Worm (Caenorhabditis elegans): Measurements from ENCODE around the gene C49F5.5.

C49F5.5 gene

DNA sequence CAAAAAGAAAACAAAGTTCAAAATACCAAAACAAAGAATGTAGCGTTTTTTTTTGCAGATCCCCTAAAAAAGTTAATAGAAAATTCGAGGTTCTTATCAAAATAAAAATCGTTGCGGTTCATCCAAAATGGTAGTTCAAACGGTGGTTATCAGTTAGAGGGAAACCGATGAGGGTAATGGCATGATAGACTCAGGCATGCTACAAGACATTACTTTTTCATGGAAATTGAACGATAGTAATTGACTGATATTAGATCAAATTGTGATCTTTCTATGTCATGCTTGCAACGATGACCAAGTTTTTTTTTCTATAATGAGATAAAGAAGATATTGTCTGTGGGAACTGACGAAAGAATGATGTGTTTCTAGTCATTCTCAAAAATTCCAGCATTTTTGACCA lies 21.4 kb upstream of the C49F5.5 start (continued):
- TF ChIP-seq egl-13 (tag; optimal IDR thresholded peaks at IDR 0.05) (no peak), unc-130 (tag; optimal IDR thresholded peaks at IDR 0.05) (no peak), tlp-1 (tag; optimal IDR thresholded peaks at IDR 0.05) (no peak), vab-15 (tag; optimal IDR thresholded peaks at IDR 0.05) (no peak), nhr-237 (tag; optimal IDR thresholded peaks at IDR 0.05) (no peak), zag-1 (tag; optimal IDR thresholded peaks at IDR 0.05) (no peak), fos-1 (tag; optimal IDR thresholded peaks at IDR 0.05) (no peak), unc-62 (GFP tag; optimal IDR thresholded peaks at IDR 0.05) (no peak), tbx-2 (tag; optimal IDR thresholded peaks at IDR 0.05) (no peak)

DNA sequence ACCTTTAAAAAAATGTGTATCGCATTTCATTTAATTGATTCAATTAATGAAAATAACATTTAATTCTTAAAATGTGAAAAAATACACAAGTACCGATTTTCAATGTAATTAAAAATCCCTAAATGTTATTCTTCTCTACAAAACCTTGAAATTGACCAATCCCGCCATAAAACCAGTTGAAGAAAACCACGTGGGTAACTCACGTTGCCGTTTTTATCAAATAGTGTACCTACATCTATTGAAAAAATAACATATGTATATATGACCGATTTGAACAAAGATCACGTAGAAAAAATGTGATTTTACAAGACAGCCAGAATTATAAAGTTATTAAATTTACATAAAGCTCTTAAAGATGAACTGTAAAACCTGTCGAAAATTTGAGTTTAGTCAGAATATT lies 20.8 kb upstream of the C49F5.5 start:
- no peak for TF ChIP-seq ama-1 (optimal IDR thresholded peaks at IDR 0.05)
- TF ChIP-seq nhr-71 (tag; optimal IDR thresholded peaks at IDR 0.05): peak; percentile 13
- no peak for TF ChIP-seq xbp-1 (tag; optimal IDR thresholded peaks at IDR 0.05)
- peak; percentile 64 for TF ChIP-seq nhr-20 (tag; optimal IDR thresholded peaks at IDR 0.05)
- no peak for TF ChIP-seq isw-1 (GFP tag; IDR thresholded peaks at IDR 0.05)
- TF ChIP-seq aha-1 (tag; optimal IDR thresholded peaks at IDR 0.05): no peak
- peak in 1 of 2 experiments; percentile 1 for TF ChIP-seq mdl-1 (tag; optimal IDR thresholded peaks at IDR 0.05)
- TF ChIP-seq lin-14 (GFP tag; optimal IDR thresholded peaks at IDR 0.05): peak; percentile 53
- no peak for TF ChIP-seq ets-5 (GFP tag; IDR thresholded peaks at IDR 0.05)
- TF ChIP-seq zag-1 (tag; optimal IDR thresholded peaks at IDR 0.05): no peak
- TF ChIP-seq lsy-2 (tag; optimal IDR thresholded peaks at IDR 0.05): no peak
- TF ChIP-seq nhr-85 (tag): peak; percentile 84
- no peak for TF ChIP-seq C04F5.9 (tag; optimal IDR thresholded peaks at IDR 0.05)
- TF ChIP-seq pax-3 (tag; optimal IDR thresholded peaks at IDR 0.05): no peak
- TF ChIP-seq nhr-77 (tag; optimal IDR thresholded peaks at IDR 0.05): no peak
- TF ChIP-seq lir-3 (tag; optimal IDR thresholded peaks at IDR 0.05; ENCODE audit: poor library complexity): no peak
- peak in 2 of 6 experiments; percentile 22 to 81 for TF ChIP-seq elt-3 (tag; optimal IDR thresholded peaks at IDR 0.05)
- peak; percentile 13 for TF ChIP-seq snu-23 (GFP tag; optimal IDR thresholded peaks at IDR 0.05)
- TF ChIP-seq nhr-19 (GFP tag; conservative IDR thresholded peaks at IDR 0.05): peak; percentile 10
- TF ChIP-seq tbx-2 (tag; optimal IDR thresholded peaks at IDR 0.05): peak; percentile 24
- TF ChIP-seq dsc-1 (tag; optimal IDR thresholded peaks at IDR 0.05): no peak
- TF ChIP-seq grh-1 (GFP tag; IDR thresholded peaks at IDR 0.05): peak; percentile 65; the same call in 1 of the 2 replicates
- no peak for TF ChIP-seq egl-13 (tag; optimal IDR thresholded peaks at IDR 0.05)
- peak in 1 of 2 experiments; percentile 40 for TF ChIP-seq lin-35 (GFP tag; optimal IDR thresholded peaks at IDR 0.05)
- no peak for TF ChIP-seq fos-1 (tag; optimal IDR thresholded peaks at IDR 0.05)

DNA sequence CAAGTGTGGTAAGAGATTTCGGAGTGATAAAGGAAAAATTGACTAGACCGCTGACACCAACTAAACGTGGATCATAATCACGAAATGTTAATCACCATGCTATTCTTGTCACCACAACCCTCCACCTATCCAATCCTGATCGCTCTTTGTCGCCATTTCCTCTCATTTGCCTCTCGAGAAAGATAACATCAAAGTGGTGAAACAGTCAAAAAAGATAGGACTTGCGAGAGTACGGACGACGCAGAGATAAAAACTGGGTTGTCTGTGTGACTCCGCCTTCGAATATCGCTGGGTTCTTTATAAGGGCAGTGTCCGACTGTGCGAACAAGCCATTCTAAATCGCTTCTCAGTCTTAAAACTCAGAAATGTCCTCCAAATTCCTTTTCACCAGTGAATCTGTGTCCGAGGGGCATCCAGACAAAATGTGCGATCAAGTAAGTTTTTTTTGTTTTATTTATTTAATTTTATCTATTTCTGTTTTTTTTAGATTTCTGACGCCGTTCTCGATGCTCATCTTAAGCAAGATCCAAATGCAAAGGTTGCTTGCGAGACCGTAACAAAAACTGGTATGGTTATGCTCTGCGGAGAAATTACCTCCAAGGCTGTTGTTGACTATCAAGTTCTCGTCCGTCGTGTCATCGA lies 20.2 kb upstream of the C49F5.5 start, which contains the start of gene sams-1:
sams-1 (plus strand) TSS at position 300 of the 642 bp plus-strand sequence.
- peak; percentile 68 for TF ChIP-seq blmp-1 (tag; optimal IDR thresholded peaks at IDR 0.05)
- TF ChIP-seq rnt-1 (tag; optimal IDR thresholded peaks at IDR 0.05): no peak
- TF ChIP-seq nhr-11 (tag; optimal IDR thresholded peaks at IDR 0.05): no peak
- no peak for TF ChIP-seq zip-4 (GFP tag; optimal IDR thresholded peaks at IDR 0.05)
- TF ChIP-seq nhr-77 (tag; optimal IDR thresholded peaks at IDR 0.05): no peak
- peak; percentile 50 for TF ChIP-seq elt-2 (tag; optimal IDR thresholded peaks at IDR 0.05)
- TF ChIP-seq grh-1 (GFP tag; IDR thresholded peaks at IDR 0.05): no peak
- TF ChIP-seq nhr-71 (tag; optimal IDR thresholded peaks at IDR 0.05): peak; percentile 16
- TF ChIP-seq ztf-4 (tag; optimal IDR thresholded peaks at IDR 0.05): no peak
- no peak for TF ChIP-seq unc-98 (GFP tag; IDR thresholded peaks at IDR 0.05)
- TF ChIP-seq unc-86 (tag; optimal IDR thresholded peaks at IDR 0.05): no peak
- TF ChIP-seq tlp-1 (tag; optimal IDR thresholded peaks at IDR 0.05): no peak
- no peak for TF ChIP-seq sptf-1 (tag; optimal IDR thresholded peaks at IDR 0.05)
- no peak for TF ChIP-seq ets-5 (GFP tag; IDR thresholded peaks at IDR 0.05)
- no peak for TF ChIP-seq mdl-1 (tag; optimal IDR thresholded peaks at IDR 0.05)
- TF ChIP-seq fkh-10 (GFP tag; optimal IDR thresholded peaks at IDR 0.05): no peak
- peak in 1 of 6 experiments; percentile 59 for TF ChIP-seq elt-3 (tag; optimal IDR thresholded peaks at IDR 0.05)
- no peak for TF ChIP-seq nhr-76 (tag; optimal IDR thresholded peaks at IDR 0.05)
- no peak for TF ChIP-seq irx-1 (tag; optimal IDR thresholded peaks at IDR 0.05)
- peak; percentile 78 for TF ChIP-seq ama-1 (optimal IDR thresholded peaks at IDR 0.05)
- TF ChIP-seq ces-1 (GFP tag; optimal IDR thresholded peaks at IDR 0.05): no peak
- no peak for TF ChIP-seq C16A3.4 (tag; optimal IDR thresholded peaks at IDR 0.05)
- TF ChIP-seq mab-9 (GFP tag; IDR thresholded peaks at IDR 0.05): no peak
- peak; percentile 72 for TF ChIP-seq nhr-85 (tag)
- peak in 1 of 2 experiments; percentile 39 for TF ChIP-seq lin-35 (GFP tag; optimal IDR thresholded peaks at IDR 0.05)
- no peak for TF ChIP-seq fkh-8 (tag; optimal IDR thresholded peaks at IDR 0.05)
- no peak for TF ChIP-seq lin-39 (tag; optimal IDR thresholded peaks at IDR 0.05)
- TF ChIP-seq nhr-47 (tag; optimal IDR thresholded peaks at IDR 0.05): peak; percentile 23
- TF ChIP-seq fkh-4 (tag; optimal IDR thresholded peaks at IDR 0.05; ENCODE audit: borderline replicate concordance): no peak

Data from whole organism, L1 larva.